Worm (Caenorhabditis elegans): ENCODE measurements around the gene fbxb-92.

Gene fbxb-92

ce11 chrII:3786538-3786937, 39.2 kb upstream of the fbxb-92 start:
- TF ChIP-seq ceh-79 (tag; optimal IDR thresholded peaks at IDR 0.05) = no peak
- TF ChIP-seq nhr-80 (tag; optimal IDR thresholded peaks at IDR 0.05) = peak; percentile 92
- TF ChIP-seq lin-35 (GFP tag; optimal IDR thresholded peaks at IDR 0.05) = no peak
- TF ChIP-seq Y67H2A.10 (GFP tag; conservative IDR thresholded peaks at IDR 0.05) = no peak
- TF ChIP-seq unc-62 (GFP tag; optimal IDR thresholded peaks at IDR 0.05) = peak; percentile 19
- TF ChIP-seq F23B12.7 (tag; optimal IDR thresholded peaks at IDR 0.05; ENCODE audit: insufficient read depth) = no peak
- TF ChIP-seq ets-4 (GFP tag; optimal IDR thresholded peaks at IDR 0.05) = peak; percentile 95
- TF ChIP-seq bed-1 (GFP tag; IDR thresholded peaks at IDR 0.05) = no peak
- no peak for TF ChIP-seq D2030.7 (GFP tag; IDR thresholded peaks at IDR 0.05)
- TF ChIP-seq madf-6 (GFP tag; IDR thresholded peaks at IDR 0.05) = no peak
- TF ChIP-seq cebp-1 (GFP tag; IDR thresholded peaks at IDR 0.05) = peak; percentile 10; the same call in 1 of the 2 replicates
- TF ChIP-seq cebp-1 (tag; optimal IDR thresholded peaks at IDR 0.05) = no peak
- peak; percentile 26 for TF ChIP-seq pha-4 (tag; optimal IDR thresholded peaks at IDR 0.05)
- TF ChIP-seq dox-1 (GFP tag; IDR thresholded peaks at IDR 0.05) = 0 out of 2 replicates have a peak, but pooled peaks have one; percentile 34
- no peak for TF ChIP-seq aptf-3 (GFP tag; IDR thresholded peaks at IDR 0.05)
- peak; percentile 65 for TF ChIP-seq ztf-22 (GFP tag; optimal IDR thresholded peaks at IDR 0.05)
- peak; percentile 84 for TF ChIP-seq atf-7 (tag; optimal IDR thresholded peaks at IDR 0.05)
- no peak for TF ChIP-seq ccch-3 (GFP tag; optimal IDR thresholded peaks at IDR 0.05)
- TF ChIP-seq nfyb-1 (GFP tag; IDR thresholded peaks at IDR 0.05) = peak; percentile 52; the same call in 1 of the 2 replicates

- TF ChIP-seq zfh-2 (GFP tag; conservative IDR thresholded peaks at IDR 0.05) (peak; percentile 70), Y67H2A.10 (GFP tag; conservative IDR thresholded peaks at IDR 0.05) (no peak)
These were observed 38.5 kb upstream of the fbxb-92 start for ce11 chrII:3785756-3786155.

ce11 chrII:3785257-3785656, 38.0 kb upstream of the fbxb-92 start, which contains the start of gene T24E12.1:
Gene T24E12.1 (plus strand): TSS chrII:3785557.
- no peak for TF ChIP-seq T07F8.4 (tag; optimal IDR thresholded peaks at IDR 0.05)
- no peak for TF ChIP-seq ceh-40 (GFP tag; IDR thresholded peaks at IDR 0.05)
- TF ChIP-seq aptf-2 (GFP tag; conservative IDR thresholded peaks at IDR 0.05) = peak; percentile 84; the same call in 1 of the 2 replicates
- TF ChIP-seq efl-1 (GFP tag; optimal IDR thresholded peaks at IDR 0.05) = no peak
- TF ChIP-seq nhr-27 (tag; optimal IDR thresholded peaks at IDR 0.05) = no peak
- no peak for TF ChIP-seq chd-7 (tag; optimal IDR thresholded peaks at IDR 0.05)
- TF ChIP-seq egl-44 (GFP tag; IDR thresholded peaks at IDR 0.05) = no peak

ce11 chrII:3782309-3783000, 35.1 kb upstream of the fbxb-92 start, which contains the start of gene T24E12.2:
Gene T24E12.2 (plus strand): TSS chrII:3782950.
- no peak for TF ChIP-seq F37B4.10 (GFP tag; IDR thresholded peaks at IDR 0.05)
- TF ChIP-seq ztf-22 (GFP tag; optimal IDR thresholded peaks at IDR 0.05) = no peak
- no peak for TF ChIP-seq fkh-3 (tag; optimal IDR thresholded peaks at IDR 0.05)
- no peak for TF ChIP-seq lin-54 (GFP tag; optimal IDR thresholded peaks at IDR 0.05)
- TF ChIP-seq C06A6.2 (GFP tag; conservative IDR thresholded peaks at IDR 0.05) = no peak

- no peak for TF ChIP-seq dpl-1 (GFP tag; optimal IDR thresholded peaks at IDR 0.05)
- TF ChIP-seq akir-1 (GFP tag; optimal IDR thresholded peaks at IDR 0.05) = no peak
- no peak for TF ChIP-seq snpc-4 (GFP tag; optimal IDR thresholded peaks at IDR 0.05)
- TF ChIP-seq snpc-4 (tag; optimal IDR thresholded peaks at IDR 0.05) = no peak
- no peak for TF ChIP-seq B0019.2 (GFP tag; conservative IDR thresholded peaks at IDR 0.05)
- no peak for TF ChIP-seq sptf-2 (GFP tag; optimal IDR thresholded peaks at IDR 0.05)
- no peak for TF ChIP-seq F39B2.1 (GFP tag; IDR thresholded peaks at IDR 0.05)
- no peak for TF ChIP-seq rpc-1 (optimal IDR thresholded peaks at IDR 0.05)
- TF ChIP-seq rpc-1 (tag; optimal IDR thresholded peaks at IDR 0.05) = no peak
- TF ChIP-seq lag-1 (GFP tag; IDR thresholded peaks at IDR 0.05) = no peak
These were observed 33.9 kb upstream of the fbxb-92 start for ce11 chrII:3781238-3781637.
